Worm (Caenorhabditis elegans): ENCODE data around the gene T27E9.6.

DNA sequence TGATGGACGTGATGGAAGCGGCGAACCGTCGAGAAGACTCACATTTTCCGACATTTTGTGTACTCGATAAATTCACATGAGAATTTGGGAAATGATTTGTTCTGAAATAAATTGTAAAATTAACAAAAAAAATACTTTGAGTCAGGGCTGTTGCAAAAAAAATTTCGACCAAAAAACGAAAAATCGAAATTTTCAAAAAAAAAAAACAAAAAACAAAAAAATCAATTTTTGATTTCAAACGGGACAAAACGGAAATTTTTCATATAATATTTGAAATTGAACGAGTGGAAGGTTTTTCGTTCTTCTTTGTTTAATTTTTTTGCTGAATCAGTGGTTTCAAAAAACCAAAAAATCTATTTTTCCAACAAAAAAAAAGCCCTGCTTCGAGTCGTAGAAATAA is 21.4 kb downstream of the T27E9.6 start, which contains the start of gene cua-1:
- TF ChIP-seq hmbx-1 (tag; optimal IDR thresholded peaks at IDR 0.05) = no peak
- TF ChIP-seq tra-4 (tag; optimal IDR thresholded peaks at IDR 0.05) = no peak
- TF ChIP-seq F13C5.2 (tag; optimal IDR thresholded peaks at IDR 0.05) = no peak
- no peak for TF ChIP-seq sea-1 (GFP tag; conservative IDR thresholded peaks at IDR 0.05)
- TF ChIP-seq hnd-1 (tag; optimal IDR thresholded peaks at IDR 0.05) = no peak
- TF ChIP-seq pes-1 (GFP tag; IDR thresholded peaks at IDR 0.05) = no peak
- no peak for TF ChIP-seq scrt-1 (GFP tag; IDR thresholded peaks at IDR 0.05)
- no peak for TF ChIP-seq ama-1 (optimal IDR thresholded peaks at IDR 0.05)
- TF ChIP-seq flt-1 (GFP tag; IDR thresholded peaks at IDR 0.05) = no peak
- TF ChIP-seq ets-7 (tag; optimal IDR thresholded peaks at IDR 0.05) = no peak
- no peak for TF ChIP-seq tbx-11 (GFP tag; IDR thresholded peaks at IDR 0.05)
- TF ChIP-seq aly-1 (tag; optimal IDR thresholded peaks at IDR 0.05) = no peak
- TF ChIP-seq tbx-37 (GFP tag; conservative IDR thresholded peaks at IDR 0.05) = no peak

Measured in whole organism, early embryonic.